Worm (Caenorhabditis elegans): ENCODE measurements around the gene attf-4.
A peak's percentile ranks its signal among the peaks of the same experiment; 100 is the strongest.

ce11 chrIII:6132068-6132467 is 51.7 kb downstream of the attf-4 start:
- peak in 1 of 2 experiments; percentile 6 for TF ChIP-seq lsy-2 (tag; optimal IDR thresholded peaks at IDR 0.05)
- no peak for TF ChIP-seq nhr-76 (tag; optimal IDR thresholded peaks at IDR 0.05)
- no peak for TF ChIP-seq fkh-10 (GFP tag; optimal IDR thresholded peaks at IDR 0.05)
- no peak for TF ChIP-seq nhr-237 (tag; optimal IDR thresholded peaks at IDR 0.05)
- TF ChIP-seq ztf-11 (tag; optimal IDR thresholded peaks at IDR 0.05): no peak
- TF ChIP-seq pax-3 (tag; optimal IDR thresholded peaks at IDR 0.05): no peak
- TF ChIP-seq unc-30 (tag; optimal IDR thresholded peaks at IDR 0.05): no peak
- peak; percentile 43 for TF ChIP-seq efl-3 (GFP tag; optimal IDR thresholded peaks at IDR 0.05)
- TF ChIP-seq grh-1 (GFP tag; IDR thresholded peaks at IDR 0.05): no peak
- TF ChIP-seq ama-1 (optimal IDR thresholded peaks at IDR 0.05): no peak
- no peak for TF ChIP-seq ceh-88 (GFP tag; IDR thresholded peaks at IDR 0.05)
